Fruit fly (Drosophila melanogaster) whole organism, embryonic: Measurements from ENCODE around the gene Sil1.

Experiments used
- ATbp ChIP-seq: fragments of 200-800 bp; sonication (Bioruptor generic); optimal IDR thresholded peaks from 2 replicates; lab custom pipeline; 2017; ENCODE audit warnings: missing biosample characterization, mild to moderate bottlenecking, missing genetic modification characterization, missing genetic modification reagents
- CG10267 ChIP-seq: fragments of 200-800 bp; sonication (Bioruptor generic); optimal IDR thresholded peaks from 2 replicates; lab custom pipeline; 2018; ENCODE audit warnings: missing biosample characterization, mild to moderate bottlenecking, missing genetic modification characterization, moderate library complexity
- CG12219 ChIP-seq: fragments of 200-800 bp; sonication (Bioruptor generic); optimal IDR thresholded peaks from 3 replicates; lab custom pipeline; 2018; ENCODE audit warnings: missing biosample characterization, mild to moderate bottlenecking, missing genetic modification characterization
- CG12659 ChIP-seq: fragments of 200-800 bp; sonication (Bioruptor generic); optimal IDR thresholded peaks from 3 replicates; lab custom pipeline; 2017; ENCODE audit warnings: mild to moderate bottlenecking, missing biosample characterization, missing genetic modification reagents, missing genetic modification characterization
- CG12769 ChIP-seq: fragments of 200-800 bp; sonication (Bioruptor generic); optimal IDR thresholded peaks from 2 replicates; lab custom pipeline; 2019; ENCODE audit warnings: missing biosample characterization, mild to moderate bottlenecking, missing genetic modification characterization, moderate library complexity
- CG14710 ChIP-seq: fragments of 200-800 bp; sonication (Bioruptor generic); optimal IDR thresholded peaks from 3 replicates; lab custom pipeline; 2019; ENCODE audit warnings: missing biosample characterization, mild to moderate bottlenecking, missing genetic modification characterization, moderate library complexity
- CG15696 ChIP-seq: fragments of 200-800 bp; sonication (Bioruptor generic); optimal IDR thresholded peaks from 2 replicates; lab custom pipeline; 2019; ENCODE audit warnings: missing biosample characterization, mild to moderate bottlenecking, missing genetic modification characterization, moderate library complexity
- CG2202 ChIP-seq: fragments of 200-800 bp; sonication (Bioruptor generic); optimal IDR thresholded peaks from 2 replicates; lab custom pipeline; 2018; ENCODE audit warnings: missing biosample characterization, mild to moderate bottlenecking, missing genetic modification characterization
- CG31388 ChIP-seq: fragments of 200-800 bp; sonication (Bioruptor generic); optimal IDR thresholded peaks from 2 replicates; lab custom pipeline; 2016; ENCODE audit warnings: missing biosample characterization, missing genetic modification characterization
- CG34224 ChIP-seq: fragments of 200-800 bp; sonication (Bioruptor generic); IDR thresholded peaks from 3 replicates; pipeline ENCODE4 v1.3.6; 2022; ENCODE audit warnings: missing biosample characterization, missing genetic modification characterization; ENCODE audit not compliant: partially characterized antibody
- CG4617 ChIP-seq: fragments of 200-800 bp; sonication (Bioruptor generic); optimal IDR thresholded peaks from 3 replicates; lab custom pipeline; 2016; ENCODE audit warnings: missing biosample characterization, missing genetic modification characterization, borderline replicate concordance
- CG5245 ChIP-seq: fragments of 200-800 bp; sonication (Bioruptor generic); optimal IDR thresholded peaks from 3 replicates; lab custom pipeline; 2016; ENCODE audit warnings: missing biosample characterization, missing genetic modification characterization
- CG7786 ChIP-seq: fragments of 200-800 bp; sonication (Bioruptor generic); optimal IDR thresholded peaks from 2 replicates; lab custom pipeline; 2016; ENCODE audit warnings: missing biosample characterization, missing genetic modification characterization
- Camta ChIP-seq: fragments of 200-800 bp; sonication (Bioruptor generic); optimal IDR thresholded peaks from 2 replicates; lab custom pipeline; 2016; ENCODE audit warnings: missing biosample characterization, missing genetic modification characterization
- Dbx ChIP-seq: fragments of 200-800 bp; sonication (Bioruptor generic); IDR thresholded peaks from 3 replicates; pipeline ENCODE4 v1.3.6; 2022; ENCODE audit warnings: missing biosample characterization, missing genetic modification characterization
- Deaf1 ChIP-seq: fragments of 200-800 bp; optimal IDR thresholded peaks from 3 replicates; lab custom pipeline; 2019; ENCODE audit warnings: missing biosample characterization, mild to moderate bottlenecking, missing genetic modification characterization, moderate library complexity
- Dfd ChIP-seq, 2 experiments: fragments of >200 bp; optimal IDR thresholded peaks; 2 replicates each; lab custom pipeline; 2017; ENCODE audit warnings: missing biosample characterization in 2 of 2, missing genetic modification characterization in 2 of 2
- Dll ChIP-seq: fragments of 200-800 bp; sonication (Bioruptor generic); IDR thresholded peaks from 4 replicates; pipeline ENCODE4 v1.3.6; 2022; ENCODE audit warnings: missing biosample characterization, missing genetic modification characterization; ENCODE audit not compliant: partially characterized antibody
- Ets65A ChIP-seq: fragments of 200-800 bp; sonication (Bioruptor generic); peaks from one replicate; lab custom pipeline; 2016; ENCODE audit warnings: missing biosample characterization, missing genetic modification characterization
- Nf-YB ChIP-seq: fragments of 200-800 bp; sonication (Bioruptor generic); optimal IDR thresholded peaks from 3 replicates; lab custom pipeline; 2019; ENCODE audit warnings: missing biosample characterization, mild to moderate bottlenecking, missing genetic modification characterization, moderate library complexity
- Nf-YC ChIP-seq: fragments of 200-800 bp; optimal IDR thresholded peaks from 3 replicates; lab custom pipeline; 2019; ENCODE audit warnings: missing biosample characterization, mild to moderate bottlenecking, missing genetic modification characterization, moderate library complexity
- Opbp ChIP-seq: fragments of 200-800 bp; sonication (Bioruptor generic); IDR thresholded peaks from 3 replicates; pipeline ENCODE4 v1.3.6; 2022; ENCODE audit warnings: missing biosample characterization, missing genetic modification characterization; ENCODE audit not compliant: partially characterized antibody
- PHDP ChIP-seq: fragments of 200-800 bp; sonication (Bioruptor generic); optimal IDR thresholded peaks from 3 replicates; lab custom pipeline; 2018; ENCODE audit warnings: missing biosample characterization, mild to moderate bottlenecking, missing genetic modification characterization, moderate library complexity
- Sox100B ChIP-seq: fragments of 200-800 bp; sonication (Bioruptor generic); optimal IDR thresholded peaks from 3 replicates; lab custom pipeline; 2018; ENCODE audit warnings: missing biosample characterization, mild to moderate bottlenecking, missing genetic modification characterization
- bbx ChIP-seq: fragments of 200-800 bp; sonication (Bioruptor generic); IDR thresholded peaks from 2 replicates; pipeline ENCODE4 v1.3.6; 2022; ENCODE audit warnings: missing biosample characterization, missing genetic modification characterization; ENCODE audit not compliant: partially characterized antibody
- danr ChIP-seq: fragments of 200-800 bp; sonication (Bioruptor generic); IDR thresholded peaks from 2 replicates; pipeline ENCODE4 v1.3.6; 2022; ENCODE audit warnings: missing biosample characterization, missing genetic modification characterization
- disco-r ChIP-seq: fragments of 200-800 bp; sonication (Bioruptor generic); optimal IDR thresholded peaks from 2 replicates; lab custom pipeline; 2016; ENCODE audit warnings: missing biosample characterization, missing genetic modification characterization
- dmrt11E ChIP-seq: fragments of 200-800 bp; sonication (Bioruptor generic); optimal IDR thresholded peaks from 3 replicates; lab custom pipeline; 2018; ENCODE audit warnings: missing biosample characterization, mild to moderate bottlenecking, missing genetic modification characterization, moderate library complexity
- gro ChIP-seq: fragments of 200-800 bp; sonication (Bioruptor generic); optimal IDR thresholded peaks from 2 replicates; lab custom pipeline; 2016; ENCODE audit warnings: missing biosample characterization, missing genetic modification characterization
- hkb ChIP-seq, 2 experiments: fragments of 200-800 bp in 1 of 2; fragments of >200 bp in 1 of 2; sonication (Bioruptor generic) in 1 of 2; IDR thresholded peaks in 1 of 2; optimal IDR thresholded peaks in 1 of 2; 2 replicates each; pipeline versions ENCODE4 v1.3.6 to Lab custom; 2017 to 2022; ENCODE audit warnings: missing biosample characterization in 1 of 2, missing genetic modification characterization in 1 of 2
- kay ChIP-seq: fragments of 200-800 bp; sonication (Bioruptor generic); optimal IDR thresholded peaks from 2 replicates; lab custom pipeline; 2016; ENCODE audit warnings: missing biosample characterization, missing genetic modification characterization
- nerfin-1 ChIP-seq: fragments of 200-800 bp; sonication (Bioruptor generic); optimal IDR thresholded peaks from 3 replicates; lab custom pipeline; 2019; ENCODE audit warnings: missing biosample characterization, mild to moderate bottlenecking, missing genetic modification characterization, moderate library complexity
- otp ChIP-seq: fragments of 200-800 bp; sonication (Bioruptor generic); IDR thresholded peaks from 3 replicates; pipeline ENCODE4, ENCODE4 v1.3.6; 2022; ENCODE audit warnings: missing biosample characterization, missing genetic modification characterization
- pum ChIP-seq: fragments of 200-800 bp; sonication (Bioruptor generic); optimal IDR thresholded peaks from 2 replicates; lab custom pipeline; 2016; ENCODE audit warnings: missing biosample characterization, missing genetic modification characterization
- sc ChIP-seq, 3 experiments: fragments of >200 bp in 2 of 3; fragments of 200-800 bp in 1 of 3; sonication (Bioruptor generic) in 1 of 3; optimal IDR thresholded peaks; 2 replicates in 2 of 3; 3 replicates in 1 of 3; lab custom pipeline; 2017; ENCODE audit warnings: mild to moderate bottlenecking in 1 of 3, missing biosample characterization in 1 of 3, missing genetic modification characterization in 1 of 3, missing genetic modification reagents in 1 of 3
- sens ChIP-seq: fragments of 200-800 bp; sonication (Bioruptor generic); peaks from one replicate; lab custom pipeline; 2016; ENCODE audit warnings: missing biosample characterization, missing genetic modification characterization
- sim ChIP-seq: fragments of 200-800 bp; sonication (Bioruptor generic); IDR thresholded peaks from 2 replicates; pipeline ENCODE4 v1.3.6; 2022; ENCODE audit warnings: missing biosample characterization, missing genetic modification characterization
- sisA ChIP-seq: fragments of 200-800 bp; sonication (Bioruptor generic); IDR thresholded peaks from 2 replicates; pipeline ENCODE4 v1.3.6; 2022; ENCODE audit warnings: missing biosample characterization, missing genetic modification characterization
- tin ChIP-seq: fragments of 200-800 bp; sonication (Bioruptor generic); optimal IDR thresholded peaks from 3 replicates; lab custom pipeline; 2016; ENCODE audit warnings: missing biosample characterization, missing genetic modification characterization
- trem ChIP-seq: fragments of 200-800 bp; optimal IDR thresholded peaks from 3 replicates; lab custom pipeline; 2019; ENCODE audit warnings: missing biosample characterization, mild to moderate bottlenecking, missing genetic modification characterization, moderate library complexity
- unpg ChIP-seq: fragments of 200-800 bp; sonication (Bioruptor generic); optimal IDR thresholded peaks from 3 replicates; lab custom pipeline; 2018; ENCODE audit warnings: missing biosample characterization, mild to moderate bottlenecking, missing genetic modification characterization, moderate library complexity
- vnd ChIP-seq: fragments of 200-800 bp; sonication (Bioruptor generic); IDR thresholded peaks from 3 replicates; pipeline ENCODE4 v1.3.6; 2022; ENCODE audit warnings: missing biosample characterization, missing genetic modification characterization; ENCODE audit not compliant: partially characterized antibody
- yki ChIP-seq: fragments of >200 bp; optimal IDR thresholded peaks from 3 replicates; lab custom pipeline; 2018

Gene Sil1

dm6 chr3R:25193726-25194204 is 41.6 kb downstream of the Sil1 start, which contains the start of gene lobo (continued):
- no peak for TF ChIP-seq Sox100B (GFP tag; lab: Kevin White, UChicago)
- TF ChIP-seq Camta = peak; percentile 75
- TF ChIP-seq otp (GFP tag; lab: Robert Waterston, UW) = peak; percentile 84
- peak; percentile 12 for TF ChIP-seq CG4617
- TF ChIP-seq tin = peak; percentile 14
- TF ChIP-seq Dll (GFP tag; lab: Robert Waterston, UW) = no peak
- no peak for TF ChIP-seq sim
- TF ChIP-seq CG34224 (GFP tag; lab: Robert Waterston, UW) = no peak
- TF ChIP-seq kay = peak; percentile 9
- TF ChIP-seq trem = peak; percentile 60
- TF ChIP-seq dmrt11E (tag; lab: Kevin White, UChicago) = peak; percentile 39
- peak; percentile 32 for TF ChIP-seq disco-r
- peak; percentile 69 for TF ChIP-seq CG14710 (tag; lab: Kevin White, UChicago)
- TF ChIP-seq CG12769 (tag; lab: Kevin White, UChicago) = no peak
- peak; percentile 58 for TF ChIP-seq CG10267 (tag; lab: Kevin White, UChicago)
- TF ChIP-seq unpg (GFP tag; lab: Kevin White, UChicago) = no peak
- peak; percentile 57 for TF ChIP-seq gro (GFP tag; lab: Kevin White, UChicago)
- no peak for TF ChIP-seq danr
- 0 out of 2 replicates have a peak, but pooled peaks have one; percentile 26 for TF ChIP-seq sisA
- no peak for TF ChIP-seq vnd (GFP tag; lab: Robert Waterston, UW)
- TF ChIP-seq pum = peak; percentile 22
- peak; percentile 37 for TF ChIP-seq CG7786 (GFP tag; lab: Kevin White, UChicago)
- TF ChIP-seq hkb (optimal IDR thresholded peaks at IDR 0.05; lab: Kevin White, UChicago) = no peak
- peak; percentile 19; the same call in 1 of the 2 replicates for TF ChIP-seq hkb (GFP tag; IDR thresholded peaks at IDR 0.05; lab: Robert Waterston, UW)
- TF ChIP-seq bbx = 0 out of 2 replicates have a peak, but pooled peaks have one; percentile 36
- no peak for TF ChIP-seq CG31388 (GFP tag; lab: Kevin White, UChicago)
- no peak for TF ChIP-seq CG5245 (GFP tag; lab: Kevin White, UChicago)
- TF ChIP-seq yki (lab: Kevin White, UChicago) = peak; percentile 69
- TF ChIP-seq PHDP (tag; lab: Kevin White, UChicago) = peak; percentile 73
- TF ChIP-seq Dfd (GFP tag; optimal IDR thresholded peaks at IDR 0.05; lab: Kevin White, UChicago) = peak in 1 of 2 experiments; percentile 50
- TF ChIP-seq CG2202 (tag; lab: Kevin White, UChicago) = peak; percentile 47
- peak; percentile 17 for TF ChIP-seq CG12219
- 0 out of 3 replicates have a peak, but pooled peaks have one; percentile 42 for TF ChIP-seq Dbx (GFP tag; lab: Robert Waterston, UW)
- TF ChIP-seq sens = peak; percentile 93
- TF ChIP-seq Opbp (GFP tag; lab: Robert Waterston, UW) = no peak
- peak; percentile 12 for TF ChIP-seq Deaf1 (tag; lab: Kevin White, UChicago)
- peak; percentile 57 for TF ChIP-seq CG15696 (tag; lab: Kevin White, UChicago)
- TF ChIP-seq CG12659 (GFP tag; lab: Kevin White, UChicago) = peak; percentile 73

- no peak for TF ChIP-seq ATbp
- TF ChIP-seq Nf-YB (GFP tag; lab: Kevin White, UChicago) = peak; percentile 65
- TF ChIP-seq Ets65A (GFP tag; lab: Kevin White, UChicago) = peak; percentile 13
- no peak for TF ChIP-seq nerfin-1 (tag; lab: Kevin White, UChicago)
- TF ChIP-seq Deaf1 (tag; lab: Kevin White, UChicago) = peak; percentile 83
- TF ChIP-seq sc (optimal IDR thresholded peaks at IDR 0.05; lab: Kevin White, UChicago) = no peak
- TF ChIP-seq sc (GFP tag; optimal IDR thresholded peaks at IDR 0.05; lab: Kevin White, UChicago) = no peak
- TF ChIP-seq Nf-YC (tag; lab: Kevin White, UChicago) = peak; percentile 78
Observed at dm6 chr3R:25188990-25189389, 46.3 kb downstream of the Sil1 start.
